Worm (Caenorhabditis elegans) whole organism, midembryonic: ENCODE data around the gene Y66D12A.21.

ENCODE experiments used
- T22C8.4 ChIP-seq: fragments of 200-800 bp; sonication (Bioruptor generic); IDR thresholded peaks from 2 replicates; pipeline ENCODE4 v1.3.6; 2022; ENCODE audit warnings: missing genetic modification characterization, missing compliant biosample characterization
- cog-1 ChIP-seq: sonication (generic microtip); optimal IDR thresholded peaks from 2 replicates; lab custom pipeline; 2016; ENCODE audit warnings: missing genetic modification characterization, missing compliant biosample characterization
- flt-1 ChIP-seq: fragments of 200-800 bp; sonication (Bioruptor generic); IDR thresholded peaks from 2 replicates; pipeline ENCODE4 v1.3.6; 2022; ENCODE audit warnings: missing genetic modification characterization, missing compliant biosample characterization
- klf-2 ChIP-seq: fragments of 200-800 bp; sonication (Bioruptor generic); conservative IDR thresholded peaks from 2 replicates; pipeline ENCODE4 v1.3.6; 2022; ENCODE audit warnings: missing genetic modification reagents, missing genetic modification characterization, missing compliant biosample characterization
- med-1 ChIP-seq: sonication (generic microtip); optimal IDR thresholded peaks from 2 replicates; lab custom pipeline; 2017; ENCODE audit warnings: missing genetic modification characterization, mild to moderate bottlenecking, missing compliant biosample characterization, antibody characterized with exemption, missing genetic modification reagents; ENCODE audit not compliant: insufficient read depth
- ref-1 ChIP-seq: fragments of 200-800 bp; sonication (Bioruptor generic); conservative IDR thresholded peaks from 2 replicates; pipeline ENCODE4 v1.3.6; 2022; ENCODE audit warnings: missing genetic modification reagents, missing genetic modification characterization, missing compliant biosample characterization
- tab-1 ChIP-seq: fragments of 200-800 bp; sonication (Bioruptor generic); IDR thresholded peaks from 2 replicates; pipeline ENCODE4 v1.3.6; 2022; ENCODE audit warnings: missing genetic modification characterization, missing compliant biosample characterization
- ztf-23 ChIP-seq: fragments of 200-800 bp; sonication (Bioruptor generic); IDR thresholded peaks from 2 replicates; pipeline ENCODE4 v1.3.6; 2022; ENCODE audit warnings: missing genetic modification reagents, missing genetic modification characterization, missing compliant biosample characterization

- no peak for TF ChIP-seq flt-1 (GFP tag; lab: Robert Waterston, UW)
- TF ChIP-seq med-1 = no peak
- TF ChIP-seq klf-2 (GFP tag; lab: Robert Waterston, UW) = no peak
- TF ChIP-seq tab-1 = no peak
- no peak for TF ChIP-seq T22C8.4
- TF ChIP-seq cog-1 (tag; lab: Kevin White, UChicago) = no peak
- no peak for TF ChIP-seq ztf-23 (GFP tag; lab: Robert Waterston, UW)
- TF ChIP-seq ref-1 = no peak
Measured at ce11 chrIII:11490221-11490620, 14.9 kb downstream of the Y66D12A.21 start.
